Fruit fly (Drosophila melanogaster): Measurements from ENCODE around the gene Ca-alpha1T.

Ca-alpha1T gene

DNA sequence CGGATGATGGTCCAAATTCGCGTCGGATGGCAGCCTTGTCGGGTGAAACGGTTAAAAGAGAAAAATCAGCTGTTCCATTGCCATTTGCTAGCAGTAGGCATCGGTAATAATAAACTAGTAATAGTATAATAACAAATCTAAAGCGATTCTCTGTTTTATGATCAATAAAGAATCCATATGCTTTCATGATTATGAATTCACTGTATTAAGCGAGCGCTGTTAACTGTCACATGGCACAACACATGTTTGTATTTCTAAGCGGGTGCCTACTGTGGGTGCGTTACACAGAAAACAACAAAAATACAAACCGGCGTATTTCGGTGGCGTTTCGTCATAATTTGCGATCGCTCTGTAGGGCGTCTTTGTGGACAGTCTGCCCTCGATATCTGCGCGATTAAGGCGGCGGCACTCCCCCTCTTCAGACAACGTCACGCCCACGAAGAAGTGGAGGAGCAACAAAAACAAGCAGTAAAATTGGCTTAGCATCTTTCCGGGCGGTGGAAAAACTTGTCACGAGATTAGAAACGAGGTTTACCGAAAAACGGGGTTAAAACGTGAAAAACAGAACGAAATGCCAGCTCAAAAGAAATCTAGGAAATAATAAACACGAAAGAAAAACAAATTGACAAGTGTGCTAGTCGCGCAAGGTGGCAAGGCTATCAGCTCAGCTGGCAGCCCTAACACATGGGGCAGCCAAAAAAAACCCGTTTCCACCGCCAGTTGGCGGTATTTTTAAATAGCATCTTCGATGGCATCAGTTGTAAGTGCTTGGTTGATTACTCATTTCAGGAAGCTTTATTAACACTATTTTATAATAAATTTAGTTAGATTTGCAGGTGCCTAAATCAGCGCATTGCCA is 101.2 kb downstream of the Ca-alpha1T start, which contains the start of the genes Nep1 and Mipp2 (continued):
- TF ChIP-seq CG9727 (GFP tag; optimal IDR thresholded peaks at IDR 0.05) (no peak), usp (GFP tag; optimal IDR thresholded peaks at IDR 0.05) (no peak), Six4 (GFP tag; optimal IDR thresholded peaks at IDR 0.05) (no peak), CG15269 (tag; optimal IDR thresholded peaks at IDR 0.05) (peak; percentile 49), ase (GFP tag; IDR thresholded peaks at IDR 0.05) (no peak), dati (GFP tag; IDR thresholded peaks at IDR 0.05) (no peak), CoRest (tag; optimal IDR thresholded peaks at IDR 0.05) (peak; percentile 34), ems (GFP tag; optimal IDR thresholded peaks at IDR 0.05) (peak; percentile 1), ranshi (GFP tag; IDR thresholded peaks at IDR 0.05) (peak; percentile 43; the same call in 1 of the 2 replicates), dysf (GFP tag; IDR thresholded peaks at IDR 0.05) (peak; percentile 57; the same call in 1 of the 3 replicates), ara (GFP tag; IDR thresholded peaks at IDR 0.05) (no peak), bbx (GFP tag; IDR thresholded peaks at IDR 0.05; ENCODE audit: partially characterized antibody) (no peak), h (optimal IDR thresholded peaks at IDR 0.05) (no peak), nerfin-1 (tag; optimal IDR thresholded peaks at IDR 0.05) (no peak), CG4424 (GFP tag; optimal IDR thresholded peaks at IDR 0.05) (no peak), CG16779 (GFP tag; IDR thresholded peaks at IDR 0.05) (no peak), CG6854 (GFP tag; optimal IDR thresholded peaks at IDR 0.05) (peak; percentile 1), ttk (GFP tag; IDR thresholded peaks at IDR 0.05) (0 out of 2 replicates have a peak, but pooled peaks have one; percentile 42), CG7786 (GFP tag; optimal IDR thresholded peaks at IDR 0.05) (peak; percentile 29), CG1233 (GFP tag; optimal IDR thresholded peaks at IDR 0.05) (peak; percentile 5), aop (GFP tag; IDR thresholded peaks at IDR 0.05) (no peak), CG17385 (GFP tag; optimal IDR thresholded peaks at IDR 0.05) (no peak), Myb (GFP tag; optimal IDR thresholded peaks at IDR 0.05) (no peak), HLHmδ (GFP tag; optimal IDR thresholded peaks at IDR 0.05) (no peak), CG13287 (GFP tag; IDR thresholded peaks at IDR 0.05; ENCODE audit: partially characterized antibody) (no peak), bigmax (GFP tag; optimal IDR thresholded peaks at IDR 0.05) (no peak), Atf-2 (GFP tag; optimal IDR thresholded peaks at IDR 0.05) (no peak), CG17186 (GFP tag; optimal IDR thresholded peaks at IDR 0.05) (no peak), CG7963 (GFP tag; IDR thresholded peaks at IDR 0.05; ENCODE audit: partially characterized antibody) (no peak), Fer1 (GFP tag; optimal IDR thresholded peaks at IDR 0.05) (no peak), CG15696 (tag; optimal IDR thresholded peaks at IDR 0.05) (no peak), Sin3A (optimal IDR thresholded peaks at IDR 0.05) (peak; percentile 41), vvl (GFP tag; IDR thresholded peaks at IDR 0.05) (peak; percentile 60; the same call in 1 of the 2 replicates), CG16815 (GFP tag; optimal IDR thresholded peaks at IDR 0.05) (no peak), Rfx (GFP tag; IDR thresholded peaks at IDR 0.05) (peak; percentile 74), slbo (GFP tag; IDR thresholded peaks at IDR 0.05) (peak; percentile 76), disco-r (GFP tag; optimal IDR thresholded peaks at IDR 0.05) (no peak), HHEX (GFP tag; optimal IDR thresholded peaks at IDR 0.05) (no peak), her (GFP tag; optimal IDR thresholded peaks at IDR 0.05) (no peak), Lim3 (GFP tag; IDR thresholded peaks at IDR 0.05) (no peak), CkIIα-i1 (GFP tag; IDR thresholded peaks at IDR 0.05) (no peak), MTF-1 (GFP tag; optimal IDR thresholded peaks at IDR 0.05; ENCODE audit: borderline replicate concordance) (no peak), CG3726 (GFP tag; IDR thresholded peaks at IDR 0.05) (no peak), emc (GFP tag; optimal IDR thresholded peaks at IDR 0.05) (no peak), CG13424 (tag; optimal IDR thresholded peaks at IDR 0.05) (peak; percentile 44), CG10959 (GFP tag; IDR thresholded peaks at IDR 0.05) (no peak), croc (GFP tag; conservative IDR thresholded peaks at IDR 0.05) (no peak), CG7987 (GFP tag; optimal IDR thresholded peaks at IDR 0.05) (no peak), CG3847 (GFP tag; IDR thresholded peaks at IDR 0.05) (peak; percentile 28; the same call in 1 of the 2 replicates), HLH54F (GFP tag; optimal IDR thresholded peaks at IDR 0.05) (no peak), CG1602 (GFP tag; optimal IDR thresholded peaks at IDR 0.05) (no peak)

Data from whole organism, embryonic.